Worm (Caenorhabditis elegans) whole organism, L2 larva: ENCODE results near the gene sucl-2.

Source experiments
- C34F6.9 ChIP-seq: fragments of 150-350 bp; optimal IDR thresholded peaks from 2 replicates; lab custom pipeline; 2014; ENCODE audit warnings: missing biosample characterization, missing genetic modification characterization
- F13H6.1 ChIP-seq: sonication (generic microtip); optimal IDR thresholded peaks from 2 replicates; lab custom pipeline; 2016; ENCODE audit warnings: missing genetic modification characterization, missing compliant biosample characterization
- R02D3.7 ChIP-seq: fragments of 150-350 bp; optimal IDR thresholded peaks from 2 replicates; lab custom pipeline; 2014; ENCODE audit warnings: missing biosample characterization, missing genetic modification characterization
- Y55F3AM.14 ChIP-seq: fragments of 200-800 bp; sonication (Bioruptor generic); optimal IDR thresholded peaks from 2 replicates; lab custom pipeline; 2018; ENCODE audit warnings: mild to moderate bottlenecking, missing genetic modification characterization, missing compliant biosample characterization
- ZK546.5 ChIP-seq: sonication (generic microtip); optimal IDR thresholded peaks from 2 replicates; lab custom pipeline; 2017; ENCODE audit warnings: missing biosample characterization, missing genetic modification characterization
- alr-1 ChIP-seq: fragments of 150-350 bp; optimal IDR thresholded peaks from 2 replicates; lab custom pipeline; 2014; ENCODE audit warnings: missing biosample characterization, missing genetic modification characterization
- aly-2 ChIP-seq: fragments of 150-350 bp; optimal IDR thresholded peaks from 2 replicates; lab custom pipeline; 2014; ENCODE audit warnings: missing biosample characterization, missing genetic modification characterization
- ama-1 ChIP-seq: fragments of 150-350 bp; optimal IDR thresholded peaks from 2 replicates; lab custom pipeline; 2018; ENCODE audit warnings: inconsistent platforms
- ceh-82 ChIP-seq: fragments of 150-350 bp; optimal IDR thresholded peaks from 2 replicates; lab custom pipeline; 2014; ENCODE audit warnings: missing biosample characterization, missing genetic modification characterization
- crh-2 ChIP-seq: sonication (generic microtip); optimal IDR thresholded peaks from 2 replicates; lab custom pipeline; 2017; ENCODE audit warnings: missing biosample characterization, missing genetic modification characterization
- dmd-4 ChIP-seq: sonication (generic microtip); optimal IDR thresholded peaks from 2 replicates; lab custom pipeline; 2017; ENCODE audit warnings: missing biosample characterization, missing genetic modification characterization
- egl-27 ChIP-seq: sonication (generic microtip); optimal IDR thresholded peaks from 3 replicates; lab custom pipeline; 2017; ENCODE audit warnings: missing biosample characterization, missing genetic modification reagents, missing genetic modification characterization
- fos-1 ChIP-seq: fragments of 150-350 bp; optimal IDR thresholded peaks from 2 replicates; lab custom pipeline; 2014; ENCODE audit warnings: missing biosample characterization, missing genetic modification characterization
- gmeb-1 ChIP-seq: fragments of 150-350 bp; optimal IDR thresholded peaks from 2 replicates; lab custom pipeline; 2014; ENCODE audit warnings: missing biosample characterization, missing genetic modification characterization
- lin-11 ChIP-seq: fragments of 150-350 bp; sonication (generic microtip); optimal IDR thresholded peaks from 2 replicates; lab custom pipeline; 2014; ENCODE audit warnings: missing biosample characterization, missing genetic modification characterization, inconsistent platforms, mixed read lengths
- lin-13 ChIP-seq: fragments of 150-350 bp; optimal IDR thresholded peaks from 2 replicates; lab custom pipeline; 2014; ENCODE audit warnings: missing biosample characterization, missing genetic modification reagents, missing genetic modification characterization
- lsy-2 ChIP-seq, 2 experiments: fragments of 150-350 bp in 1 of 2; sonication (generic microtip) in 1 of 2; optimal IDR thresholded peaks; 2 replicates each; lab custom pipeline; 2014 to 2017; ENCODE audit warnings: missing biosample characterization in 2 of 2, missing genetic modification characterization in 2 of 2
- mab-5 ChIP-seq: fragments of 150-350 bp; optimal IDR thresholded peaks from 2 replicates; lab custom pipeline; 2014; ENCODE audit warnings: missing biosample characterization, missing genetic modification characterization
- nhr-10 ChIP-seq: sonication (generic microtip); optimal IDR thresholded peaks from 2 replicates; lab custom pipeline; 2017; ENCODE audit warnings: missing biosample characterization, missing genetic modification characterization
- nhr-12 ChIP-seq: fragments of 150-350 bp; optimal IDR thresholded peaks from 2 replicates; lab custom pipeline; 2014; ENCODE audit warnings: missing biosample characterization, missing genetic modification characterization
- nhr-129 ChIP-seq: fragments of 150-350 bp; optimal IDR thresholded peaks from 2 replicates; lab custom pipeline; 2014; ENCODE audit warnings: missing biosample characterization, missing genetic modification characterization
- nhr-21 ChIP-seq: fragments of 150-350 bp; optimal IDR thresholded peaks from 2 replicates; lab custom pipeline; 2014; ENCODE audit warnings: missing biosample characterization, missing genetic modification characterization
- nhr-23 ChIP-seq: fragments of 150-350 bp; optimal IDR thresholded peaks from 2 replicates; lab custom pipeline; 2014; ENCODE audit warnings: missing biosample characterization, missing genetic modification reagents, missing genetic modification characterization
- nhr-237 ChIP-seq: fragments of 150-350 bp; optimal IDR thresholded peaks from 2 replicates; lab custom pipeline; 2014; ENCODE audit warnings: missing biosample characterization, missing genetic modification characterization
- nhr-25 ChIP-seq: fragments of 150-350 bp; sonication (generic microtip); optimal IDR thresholded peaks from 3 replicates; lab custom pipeline; 2014; ENCODE audit warnings: missing biosample characterization, missing genetic modification characterization
- peb-1 ChIP-seq: fragments of 150-350 bp; optimal IDR thresholded peaks from 2 replicates; lab custom pipeline; 2014; ENCODE audit warnings: missing biosample characterization, missing genetic modification characterization
- sem-4 ChIP-seq: fragments of 150-350 bp; optimal IDR thresholded peaks from 2 replicates; lab custom pipeline; 2014; ENCODE audit warnings: missing biosample characterization, missing genetic modification reagents, missing genetic modification characterization
- skn-1 ChIP-seq: sonication (generic microtip); optimal IDR thresholded peaks from 2 replicates; lab custom pipeline; 2017; ENCODE audit warnings: missing biosample characterization, missing genetic modification characterization
- sma-3 ChIP-seq: sonication (generic microtip); optimal IDR thresholded peaks from 2 replicates; lab custom pipeline; 2016; ENCODE audit warnings: missing genetic modification reagents, missing genetic modification characterization, missing compliant biosample characterization
- sma-9 ChIP-seq, 2 experiments: fragments of 150-350 bp in 1 of 2; sonication (generic microtip) in 1 of 2; optimal IDR thresholded peaks; 2 replicates each; lab custom pipeline; 2014 to 2016; ENCODE audit warnings: missing genetic modification characterization in 2 of 2, mild to moderate bottlenecking in 1 of 2, missing biosample characterization in 1 of 2, missing compliant biosample characterization in 1 of 2, missing genetic modification reagents in 1 of 2, moderate library complexity in 1 of 2
- snpc-4 ChIP-seq: fragments of 150-350 bp; optimal IDR thresholded peaks from 2 replicates; lab custom pipeline; 2014; ENCODE audit warnings: missing biosample characterization, missing genetic modification characterization
- unc-39 ChIP-seq: fragments of 150-350 bp; optimal IDR thresholded peaks from 2 replicates; lab custom pipeline; 2014; ENCODE audit warnings: missing biosample characterization, missing genetic modification characterization
- unc-55 ChIP-seq: fragments of 150-350 bp; sonication (generic microtip); optimal IDR thresholded peaks from 3 replicates; lab custom pipeline; 2014; ENCODE audit warnings: missing biosample characterization, missing genetic modification reagents, missing genetic modification characterization
- unc-62 ChIP-seq: fragments of 150-350 bp; optimal IDR thresholded peaks from 2 replicates; lab custom pipeline; 2014; ENCODE audit warnings: missing biosample characterization, missing genetic modification reagents, missing genetic modification characterization
- zag-1 ChIP-seq: fragments of 150-350 bp; optimal IDR thresholded peaks from 2 replicates; lab custom pipeline; 2014; ENCODE audit warnings: missing biosample characterization, missing genetic modification characterization
- ztf-4 ChIP-seq: fragments of 150-350 bp; optimal IDR thresholded peaks from 2 replicates; lab custom pipeline; 2014; ENCODE audit warnings: missing biosample characterization, missing genetic modification characterization

sucl-2 gene

DNA sequence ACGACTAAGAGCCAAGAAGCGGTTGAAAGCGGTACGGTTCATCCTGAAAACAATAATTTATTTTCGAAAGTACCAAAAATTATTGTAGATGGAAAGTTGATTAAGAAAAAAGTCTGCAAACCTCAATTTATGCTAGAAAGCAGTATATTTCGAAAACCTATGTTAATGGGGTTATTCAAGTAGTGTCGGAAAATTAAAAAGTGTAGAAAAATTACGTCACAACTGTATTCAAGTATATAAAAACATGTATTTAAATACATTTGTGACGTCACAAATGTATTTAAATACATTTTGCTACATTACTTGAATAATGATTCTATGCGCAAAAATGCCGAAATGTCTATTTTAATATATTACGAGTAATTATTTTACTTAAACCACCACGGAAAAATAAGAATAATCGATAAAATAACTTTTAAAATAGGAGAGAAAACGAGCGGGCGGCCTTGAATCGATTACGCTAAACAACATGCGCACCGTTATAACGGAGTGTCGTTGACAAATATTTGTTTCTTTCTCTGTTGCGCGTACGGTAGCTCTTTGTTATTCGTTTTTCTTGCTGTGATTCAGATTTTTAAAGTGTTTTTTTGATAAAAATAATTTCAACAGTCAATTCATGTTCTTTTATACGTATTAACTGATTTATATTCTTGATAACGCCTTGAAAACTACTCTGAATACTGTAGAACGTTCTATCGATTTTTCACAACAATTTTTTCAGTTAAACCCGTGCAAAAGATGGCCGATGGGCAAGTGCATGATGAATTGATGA, 9.5 kb upstream of the sucl-2 start, which contains the start of the genes F23H11.5 and bra-2:
F23H11.5 (minus strand) TSS at position 51 of the 772 bp plus-strand sequence.
bra-2 (plus strand) TSS at position 722 of the 772 bp plus-strand sequence.
- no peak for TF ChIP-seq skn-1 (tag; lab: Kevin White, UChicago)
- TF ChIP-seq ztf-4 (tag; lab: Kevin White, UChicago) = no peak
- TF ChIP-seq C34F6.9 (tag; lab: Kevin White, UChicago) = peak; percentile 63
- TF ChIP-seq nhr-25 (tag; lab: Kevin White, UChicago) = no peak
- no peak for TF ChIP-seq lin-11 (tag; lab: Kevin White, UChicago)
- TF ChIP-seq unc-55 (GFP tag; lab: Kevin White, UChicago) = peak; percentile 69
- TF ChIP-seq egl-27 = no peak
- TF ChIP-seq crh-2 (tag; lab: Kevin White, UChicago) = peak; percentile 23
- TF ChIP-seq snpc-4 (tag; lab: Kevin White, UChicago) = no peak
- TF ChIP-seq aly-2 (tag; lab: Kevin White, UChicago) = no peak
- no peak for TF ChIP-seq ama-1 (lab: Kevin White, UChicago)
- no peak for TF ChIP-seq peb-1
- peak in 1 of 2 experiments; percentile 70 for TF ChIP-seq lsy-2 (tag; optimal IDR thresholded peaks at IDR 0.05; lab: Kevin White, UChicago)
- TF ChIP-seq nhr-237 (tag; lab: Kevin White, UChicago) = no peak
- TF ChIP-seq mab-5 = no peak
- TF ChIP-seq alr-1 (tag; lab: Kevin White, UChicago) = no peak
- peak; percentile 4 for TF ChIP-seq nhr-129 (tag; lab: Kevin White, UChicago)
- no peak for TF ChIP-seq gmeb-1 (tag; lab: Kevin White, UChicago)
- TF ChIP-seq F13H6.1 (tag; lab: Kevin White, UChicago) = no peak
- TF ChIP-seq Y55F3AM.14 = no peak

DNA sequence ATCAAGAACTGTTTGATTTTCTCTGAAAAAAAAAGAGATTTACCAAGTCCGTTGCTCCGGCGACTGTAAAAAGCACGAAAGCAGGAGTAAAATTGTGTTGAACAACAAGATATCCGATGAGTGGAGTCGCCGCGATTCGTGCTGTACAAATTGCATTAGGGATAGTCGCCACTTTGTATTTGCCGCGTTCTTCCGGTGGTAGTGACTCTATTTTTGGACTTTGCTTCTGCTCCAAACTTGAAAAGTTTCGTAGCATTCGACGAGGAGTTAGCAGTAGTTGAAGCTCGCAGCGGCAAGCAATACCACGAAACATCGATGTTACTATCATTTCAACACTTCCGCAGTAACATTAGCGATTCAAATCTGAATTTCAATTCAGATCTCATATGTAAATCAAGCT, 8.3 kb upstream of the sucl-2 start, which contains the start of gene crls-1:
crls-1 (minus strand) TSS at position 363 of the 400 bp plus-strand sequence.
- no peak for TF ChIP-seq ama-1 (lab: Kevin White, UChicago)
- TF ChIP-seq lsy-2 (tag; optimal IDR thresholded peaks at IDR 0.05; lab: Kevin White, UChicago) = peak in 1 of 2 experiments; percentile 14
- TF ChIP-seq, all 48 proteins: peak for 1

DNA sequence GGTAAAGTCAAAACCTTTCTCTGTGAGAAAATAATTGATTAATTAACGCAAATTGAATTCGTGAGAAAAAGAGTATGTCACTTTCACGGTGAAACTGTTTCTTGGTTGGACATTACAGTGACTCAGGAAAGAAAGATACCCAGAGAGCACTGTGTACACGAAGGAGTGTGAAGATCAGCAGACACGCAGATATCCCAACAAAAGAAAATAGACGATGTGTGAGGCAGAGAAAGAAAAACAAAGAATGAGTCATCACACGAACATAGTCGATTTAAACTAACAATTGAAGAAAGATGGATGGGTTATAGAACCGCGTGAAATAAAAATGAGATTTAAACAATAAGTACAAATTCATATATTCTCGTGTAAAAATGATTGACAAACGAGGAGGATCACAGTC, 6.8 kb upstream of the sucl-2 start:
- TF ChIP-seq F13H6.1 (tag; lab: Kevin White, UChicago) (no peak), nhr-10 (tag; lab: Kevin White, UChicago) (no peak), C34F6.9 (tag; lab: Kevin White, UChicago) (peak; percentile 41), sma-9 (GFP tag; optimal IDR thresholded peaks at IDR 0.05; lab: Kevin White, UChicago) (no peak), sma-9 (tag; optimal IDR thresholded peaks at IDR 0.05; lab: Kevin White, UChicago) (no peak), sma-3 (no peak), ceh-82 (tag; lab: Kevin White, UChicago) (no peak), fos-1 (tag; lab: Kevin White, UChicago) (peak; percentile 93), unc-62 (GFP tag; lab: Kevin White, UChicago) (no peak), peb-1 (no peak), nhr-237 (tag; lab: Kevin White, UChicago) (no peak), nhr-129 (tag; lab: Kevin White, UChicago) (peak; percentile 59), lsy-2 (tag; optimal IDR thresholded peaks at IDR 0.05; lab: Kevin White, UChicago) (peak in 1 of 2 experiments; percentile 31), nhr-12 (no peak), Y55F3AM.14 (no peak), nhr-25 (tag; lab: Kevin White, UChicago) (peak; percentile 22), nhr-23 (tag; lab: Kevin White, UChicago) (no peak), lin-13 (no peak), unc-39 (tag; lab: Kevin White, UChicago) (no peak), zag-1 (tag; lab: Kevin White, UChicago) (no peak)

DNA sequence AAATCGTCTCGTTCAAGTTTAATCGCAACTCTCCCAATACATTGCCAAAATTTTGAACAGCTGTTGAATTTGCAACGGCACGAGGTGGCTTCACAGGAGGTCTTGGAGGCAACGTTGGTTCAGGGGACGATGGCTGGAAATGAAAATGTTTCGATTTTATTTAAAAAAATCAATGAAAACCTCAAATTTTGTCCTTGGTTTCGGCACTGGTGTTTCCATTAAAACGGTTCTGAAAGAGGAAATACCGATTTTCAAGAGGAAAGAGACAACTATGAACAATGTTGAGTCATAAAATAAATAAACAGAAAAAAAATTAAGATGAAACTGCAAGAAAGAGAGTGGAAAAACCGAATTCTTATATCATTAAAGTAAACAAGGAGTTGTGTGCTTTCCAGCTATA, 6.1 kb upstream of the sucl-2 start, which contains the start of gene F23H11.4:
F23H11.4 (minus strand) TSS at position 229 of the 400 bp plus-strand sequence.
- TF ChIP-seq nhr-23 (tag; lab: Kevin White, UChicago) (no peak), lin-11 (tag; lab: Kevin White, UChicago) (no peak), zag-1 (tag; lab: Kevin White, UChicago) (no peak), dmd-4 (tag; lab: Kevin White, UChicago) (no peak), F13H6.1 (tag; lab: Kevin White, UChicago) (no peak), ZK546.5 (tag; lab: Kevin White, UChicago) (no peak), nhr-21 (no peak), snpc-4 (tag; lab: Kevin White, UChicago) (no peak), sma-3 (no peak), R02D3.7 (tag; lab: Kevin White, UChicago) (no peak), sem-4 (no peak), aly-2 (tag; lab: Kevin White, UChicago) (no peak), unc-62 (GFP tag; lab: Kevin White, UChicago) (no peak)
- TF ChIP-seq, all 48 proteins: peak for 0
